Worm (Caenorhabditis elegans) whole organism, L4/young adult: ENCODE results near the gene dnj-8.

Experiments used
- W03F9.2 ChIP-seq: fragments of 150-350 bp; optimal IDR thresholded peaks from 2 replicates; lab custom pipeline; 2014; ENCODE audit warnings: missing biosample characterization, missing genetic modification characterization
- dao-5 ChIP-seq: sonication (generic microtip); optimal IDR thresholded peaks from 2 replicates; lab custom pipeline; 2016; ENCODE audit warnings: missing genotype, missing genetic modification characterization, moderate library complexity, missing compliant biosample characterization
- him-1 ChIP-seq: sonication (generic microtip); optimal IDR thresholded peaks from 2 replicates; lab custom pipeline; 2016; ENCODE audit warnings: missing genotype, missing genetic modification reagents, missing genetic modification characterization, missing compliant biosample characterization

DNA sequence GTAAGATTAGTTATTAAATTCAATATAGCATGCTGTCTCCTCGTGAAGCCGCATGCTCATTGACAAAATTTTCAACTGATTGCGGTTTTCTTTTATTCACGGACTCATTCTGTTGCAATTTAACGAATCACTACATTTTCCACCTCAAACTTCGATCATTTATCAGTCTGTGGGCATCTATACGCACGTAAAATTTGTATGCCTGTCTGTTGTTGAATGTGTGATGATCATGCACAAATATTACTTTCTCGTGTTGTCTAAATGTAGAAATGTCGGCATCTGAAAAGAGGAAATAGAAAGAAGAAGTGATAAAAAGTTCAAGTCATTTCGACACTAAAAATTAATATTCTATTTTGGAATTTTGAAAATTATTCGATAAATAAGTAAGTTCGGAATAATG lies 14.7 kb upstream of the dnj-8 start:
- TF ChIP-seq W03F9.2 (no peak), him-1 (tag; lab: Kevin White, UChicago) (no peak), dao-5 (tag; lab: Kevin White, UChicago) (no peak)
